Fruit fly (Drosophila melanogaster) S2 (cell line): ENCODE measurements around the gene Cyp311a1.

ENCODE experiments used
- CG8478 ChIP-seq: fragments of >200 bp; optimal IDR thresholded peaks from 2 replicates; lab custom pipeline; 2018
- CTCF ChIP-seq, 2 experiments: fragments of >200 bp; optimal IDR thresholded peaks; 2 replicates each; lab custom pipeline; 2018

Cyp311a1 gene

DNA sequence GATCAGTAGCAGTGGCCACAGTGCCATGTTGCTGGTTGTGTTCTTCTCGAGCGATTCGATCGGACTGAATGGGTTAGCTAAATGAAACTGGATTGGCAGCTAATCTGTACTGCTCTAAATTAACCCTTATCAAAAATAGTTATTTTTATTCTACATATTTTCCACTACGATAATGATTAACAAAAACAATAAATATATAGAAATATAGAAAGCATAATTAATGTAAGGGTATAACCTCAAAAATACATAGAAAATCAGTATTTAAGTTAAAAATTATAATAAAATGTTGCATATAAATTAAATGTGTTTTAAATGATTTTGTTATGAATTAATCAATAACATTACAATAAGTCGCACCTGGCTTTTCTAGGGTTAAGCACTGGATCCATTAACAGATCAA lies at the start of gene Cyp311a1:
Gene Cyp311a1 (minus strand): TSS at position 66 of the 400 bp plus-strand sequence.
- TF ChIP-seq CG8478, result no peak
- TF ChIP-seq CTCF (optimal IDR thresholded peaks at IDR 0.05; lab: Kevin White, UChicago), result no peak

DNA sequence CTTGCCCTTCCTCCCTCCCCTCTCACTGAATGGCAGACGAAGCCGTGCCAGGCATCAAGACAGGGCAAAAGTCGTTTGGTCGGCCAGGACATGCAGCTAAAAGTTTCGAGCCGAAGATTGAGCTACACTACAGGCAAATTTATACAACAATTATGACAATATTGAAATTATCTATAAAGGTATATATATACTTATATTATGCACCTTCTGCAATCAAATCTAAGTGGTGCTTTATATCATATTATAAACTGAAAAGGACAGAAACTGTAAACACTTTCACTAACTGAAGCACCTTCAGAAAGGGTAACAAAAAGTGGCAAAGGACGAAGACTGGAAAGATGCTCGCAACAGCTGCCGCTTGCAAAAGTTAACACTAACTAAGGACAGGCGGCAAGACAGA lies 45.0 kb upstream of the Cyp311a1 start:
- no peak for TF ChIP-seq CG8478

- TF ChIP-seq CTCF (optimal IDR thresholded peaks at IDR 0.05; lab: Kevin White, UChicago) (no peak), CG8478 (no peak)
Measured at dm6 chrX:12075569-12075968, 44.3 kb upstream of the Cyp311a1 start.

- TF ChIP-seq CG8478 (no peak), CTCF (optimal IDR thresholded peaks at IDR 0.05; lab: Kevin White, UChicago) (no peak)
Measured at dm6 chrX:12073637-12074036, 42.4 kb upstream of the Cyp311a1 start.

DNA sequence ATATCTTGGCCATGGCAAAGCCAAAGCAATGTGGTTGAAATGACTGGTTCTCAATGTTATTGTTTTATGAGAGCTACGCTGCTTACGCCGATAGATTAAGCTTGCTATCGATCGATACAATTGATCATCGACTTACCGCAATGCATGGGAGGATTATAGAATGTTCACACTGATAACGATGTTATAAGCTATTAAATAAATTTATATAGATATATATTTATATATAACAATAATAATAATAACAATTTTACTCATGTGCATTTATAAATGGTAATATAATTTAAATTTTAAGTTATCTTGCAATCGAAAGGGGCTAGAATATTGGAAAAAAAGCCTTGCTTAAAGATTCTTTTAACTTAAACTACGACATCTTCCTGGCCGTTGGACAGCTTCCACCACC lies 41.5 kb upstream of the Cyp311a1 start, which contains the start of gene moon:
Gene moon (minus strand): TSS at position 101 of the 400 bp plus-strand sequence.
- TF ChIP-seq CTCF (optimal IDR thresholded peaks at IDR 0.05; lab: Kevin White, UChicago) (no peak), CG8478 (no peak)

DNA sequence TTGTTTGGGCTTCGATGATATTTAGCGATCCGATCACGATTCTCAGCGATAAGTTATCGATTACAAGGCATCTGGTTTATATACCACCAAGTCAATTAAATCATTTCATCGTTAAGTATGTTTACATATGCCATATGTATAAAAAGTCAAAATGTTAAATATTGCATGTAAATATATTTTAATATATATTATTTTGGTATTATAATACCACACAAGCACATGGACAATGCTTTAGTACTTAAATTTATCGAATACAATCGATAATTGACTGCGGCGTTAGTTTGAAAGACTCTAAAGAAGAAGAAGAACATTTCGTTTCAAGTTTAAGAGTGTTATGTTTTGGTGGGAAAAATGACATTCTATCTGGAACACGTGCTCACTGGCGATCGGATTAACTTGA lies 38.9 kb upstream of the Cyp311a1 start, which contains the start of gene CG34323:
Gene CG34323 (plus strand): TSS at position 301 of the 400 bp plus-strand sequence.
- TF ChIP-seq CG8478, result no peak
- TF ChIP-seq CTCF (optimal IDR thresholded peaks at IDR 0.05; lab: Kevin White, UChicago), result no peak

DNA sequence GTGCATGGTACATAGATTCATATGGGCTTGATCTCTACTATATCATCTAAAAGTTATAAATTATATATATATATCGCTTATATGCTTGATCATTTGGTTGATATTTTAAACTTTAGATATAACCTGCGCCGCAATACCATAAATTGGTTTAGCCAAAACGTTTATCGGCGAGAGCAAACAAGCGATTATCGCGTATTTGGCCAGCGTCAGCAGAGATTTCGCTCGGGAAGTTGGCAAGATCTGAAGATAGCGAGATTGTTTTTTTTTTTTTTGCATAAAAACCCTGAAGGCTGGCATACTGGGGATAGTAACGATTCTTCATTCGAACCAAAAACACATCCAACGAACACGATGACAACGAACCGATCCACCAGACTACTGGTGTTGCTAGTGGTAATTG lies 28.2 kb upstream of the Cyp311a1 start, which contains the start of gene Muc11A:
Gene Muc11A (plus strand): TSS at position 301 of the 400 bp plus-strand sequence.
- TF ChIP-seq CG8478 (no peak), CTCF (optimal IDR thresholded peaks at IDR 0.05; lab: Kevin White, UChicago) (no peak)

dm6 chrX:12056535-12056934 lies 25.3 kb upstream of the Cyp311a1 start, which contains the start of gene Uch-L5R:
TSS of gene Uch-L5R (minus strand) at chrX:12056635.
- no peak for TF ChIP-seq CTCF (optimal IDR thresholded peaks at IDR 0.05; lab: Kevin White, UChicago)
- no peak for TF ChIP-seq CG8478

dm6 chrX:12050292-12050691 lies 19.0 kb upstream of the Cyp311a1 start:
- TF ChIP-seq CG8478, result no peak
- no peak for TF ChIP-seq CTCF (optimal IDR thresholded peaks at IDR 0.05; lab: Kevin White, UChicago)

dm6 chrX:12043398-12043797 lies 12.1 kb upstream of the Cyp311a1 start, which contains the start of gene Ten-a:
TSS of gene Ten-a (plus strand) at chrX:12043698.
- TF ChIP-seq CG8478, result no peak
- TF ChIP-seq CTCF (optimal IDR thresholded peaks at IDR 0.05; lab: Kevin White, UChicago), result no peak

- no peak for TF ChIP-seq CG8478
- peak in 1 of 2 experiments; percentile 33 for TF ChIP-seq CTCF (optimal IDR thresholded peaks at IDR 0.05; lab: Kevin White, UChicago)
Measured at dm6 chrX:12035207-12035606, 3.9 kb upstream of the Cyp311a1 start.

- TF ChIP-seq CG8478 (no peak), CTCF (optimal IDR thresholded peaks at IDR 0.05; lab: Kevin White, UChicago) (no peak)
Measured at dm6 chrX:12034713-12035112, 3.4 kb upstream of the Cyp311a1 start.

DNA sequence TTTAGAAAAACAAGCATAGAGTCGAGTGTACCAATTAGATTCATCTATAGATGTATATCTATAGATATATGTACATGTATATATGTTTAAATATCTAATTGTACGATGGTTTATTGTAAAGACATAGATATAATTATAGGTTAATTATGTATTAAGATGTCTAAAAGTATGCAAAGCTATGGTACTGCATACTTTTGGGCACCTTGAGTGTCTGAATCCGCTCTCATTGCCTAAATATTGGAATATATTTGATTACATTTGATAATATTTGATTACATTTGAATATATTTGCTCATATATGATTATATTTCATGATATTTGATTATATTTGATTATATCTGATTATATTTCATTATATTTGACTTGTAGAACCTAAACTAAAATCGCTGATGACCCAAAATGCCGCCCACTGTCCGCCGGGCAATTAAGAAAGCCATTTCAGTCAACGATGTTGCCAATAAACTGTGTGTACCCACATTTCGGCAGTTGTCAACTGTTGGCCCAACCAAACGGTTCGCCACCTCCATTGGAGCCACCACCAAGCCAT lies 944 bp upstream of the Cyp311a1 start, which contains the start of gene Cyp318a1:
Gene Cyp318a1 (plus strand): TSS at position 497 of the 547 bp plus-strand sequence.
- TF ChIP-seq CG8478, result no peak
- TF ChIP-seq CTCF (optimal IDR thresholded peaks at IDR 0.05; lab: Kevin White, UChicago), result no peak

DNA sequence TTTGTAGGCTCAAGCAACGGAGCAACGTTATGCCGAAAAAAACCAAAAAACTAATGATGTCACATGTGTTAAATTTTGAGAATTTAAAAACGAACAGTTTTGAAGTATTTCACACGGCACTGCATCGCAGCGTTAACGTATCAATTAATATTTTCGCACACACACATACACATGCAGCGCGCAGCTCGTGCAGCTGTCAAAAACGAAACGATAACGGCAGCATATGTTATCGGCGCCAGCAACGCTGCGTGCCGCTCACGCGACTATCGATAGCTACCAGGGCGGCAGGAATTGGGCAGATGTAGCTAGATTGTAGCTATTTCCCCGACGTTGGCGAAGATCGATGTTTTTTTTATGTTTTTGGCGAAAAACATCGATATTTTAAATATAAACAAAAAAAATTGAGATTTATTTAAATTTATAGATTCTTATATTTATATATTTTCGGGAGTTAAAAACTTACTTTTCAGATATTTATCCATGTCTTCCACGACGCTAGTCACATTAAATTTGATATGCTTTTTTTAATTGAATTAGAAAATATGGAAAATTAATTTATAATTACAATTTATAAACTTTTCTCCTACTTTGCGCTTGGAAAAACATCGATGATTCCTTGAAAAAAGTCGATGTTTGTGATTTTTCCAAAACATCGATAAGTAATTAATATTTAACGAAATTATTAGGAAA lies 2.3 kb downstream of the Cyp311a1 start, which contains the start of gene Usp7:
Gene Usp7 (minus strand): TSS at position 208 of the 690 bp plus-strand sequence.
- TF ChIP-seq CG8478, result no peak
- TF ChIP-seq CTCF (optimal IDR thresholded peaks at IDR 0.05; lab: Kevin White, UChicago), result peak in 1 of 2 experiments; percentile 31

- TF ChIP-seq CG8478, result no peak
- TF ChIP-seq CTCF (optimal IDR thresholded peaks at IDR 0.05; lab: Kevin White, UChicago), result no peak
Measured at dm6 chrX:12021750-12022149, 9.5 kb downstream of the Cyp311a1 start.

DNA sequence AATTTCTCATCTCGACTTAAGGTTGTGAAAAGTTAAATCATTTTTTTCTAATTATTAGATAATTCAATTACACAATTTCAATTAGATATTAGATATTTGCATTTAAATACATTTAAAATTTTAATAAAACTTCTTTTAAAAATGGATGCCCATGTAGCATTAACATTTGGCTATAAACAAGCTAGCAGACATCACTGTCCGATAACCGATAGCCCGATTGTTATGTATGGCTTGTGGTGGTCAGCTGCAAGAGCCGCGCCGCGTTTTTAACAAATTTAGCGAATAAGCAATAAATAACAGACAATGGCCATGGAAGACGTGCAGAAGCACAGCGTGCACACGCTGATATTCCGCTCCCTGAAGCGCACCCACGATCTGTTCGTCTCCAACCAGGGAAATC lies 10.4 kb downstream of the Cyp311a1 start, which contains the start of gene Tango4:
Gene Tango4 (plus strand): TSS at position 212 of the 400 bp plus-strand sequence.
- TF ChIP-seq CG8478 (no peak), CTCF (optimal IDR thresholded peaks at IDR 0.05; lab: Kevin White, UChicago) (no peak)
